Worm (Caenorhabditis elegans) whole organism, L3 larva: ENCODE data around the gene Y102E9.5.

Source experiments
- ama-1 ChIP-seq: fragments of 150-350 bp; optimal IDR thresholded peaks from 2 replicates; lab custom pipeline; 2018
- ceh-28 ChIP-seq: fragments of 150-350 bp; optimal IDR thresholded peaks from 2 replicates; lab custom pipeline; 2014; ENCODE audit warnings: missing biosample characterization, missing genetic modification reagents, missing genetic modification characterization
- elt-3 ChIP-seq, 3 experiments: fragments of 150-350 bp in 1 of 3; sonication (generic microtip) in 2 of 3; optimal IDR thresholded peaks; 2 replicates in 2 of 3; 4 replicates in 1 of 3; lab custom pipeline; 2014 to 2017; ENCODE audit warnings: missing biosample characterization in 3 of 3, missing genetic modification characterization in 3 of 3
- jun-1 ChIP-seq: fragments of 150-350 bp; optimal IDR thresholded peaks from 2 replicates; lab custom pipeline; 2014; ENCODE audit warnings: missing biosample characterization, missing genetic modification reagents, missing genetic modification characterization
- snpc-4 ChIP-seq: fragments of 150-350 bp; optimal IDR thresholded peaks from 2 replicates; lab custom pipeline; 2014; ENCODE audit warnings: missing biosample characterization, missing genetic modification characterization
- unc-62 ChIP-seq: fragments of 150-350 bp; sonication (generic microtip); optimal IDR thresholded peaks from 4 replicates; lab custom pipeline; 2014; ENCODE audit warnings: missing biosample characterization, missing genetic modification reagents, missing genetic modification characterization
- zag-1 ChIP-seq: fragments of 150-350 bp; optimal IDR thresholded peaks from 2 replicates; lab custom pipeline; 2014; ENCODE audit warnings: missing biosample characterization, missing genetic modification characterization
- ztf-11 ChIP-seq: fragments of 150-350 bp; optimal IDR thresholded peaks from 2 replicates; lab custom pipeline; 2014; ENCODE audit warnings: missing biosample characterization, missing genetic modification characterization

DNA sequence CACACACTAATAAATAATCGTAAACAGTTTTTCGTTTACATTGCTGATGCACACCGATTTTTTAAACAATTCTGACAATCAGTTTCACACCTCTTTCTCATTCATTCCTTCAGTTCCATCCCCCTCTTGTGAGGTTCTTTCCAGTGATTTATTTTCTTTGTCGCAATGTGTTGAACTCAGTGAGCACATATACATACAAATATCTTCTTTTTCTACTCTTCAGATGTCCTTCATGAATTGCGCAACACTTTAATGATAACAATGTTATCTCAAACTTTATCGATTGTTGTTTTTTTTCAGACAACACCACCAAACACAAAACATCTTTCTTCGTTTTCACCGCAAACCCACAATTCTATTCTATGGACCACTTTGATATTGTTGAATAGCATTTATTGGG lies 15.9 kb upstream of the Y102E9.5 start, which contains the start of gene dig-1:
- TF ChIP-seq ceh-28 (tag; lab: Kevin White, UChicago) (no peak), jun-1 (no peak), snpc-4 (tag; lab: Kevin White, UChicago) (no peak), ama-1 (no peak), zag-1 (tag; lab: Kevin White, UChicago) (no peak), unc-62 (GFP tag; lab: Kevin White, UChicago) (no peak), ztf-11 (no peak), elt-3 (tag; optimal IDR thresholded peaks at IDR 0.05; lab: Kevin White, UChicago) (no peak)
